Worm (Caenorhabditis elegans): ENCODE measurements around the gene srw-40.

- TF ChIP-seq elt-1 (tag; optimal IDR thresholded peaks at IDR 0.05) (no peak), ZK546.5 (tag; optimal IDR thresholded peaks at IDR 0.05) (no peak), R02D3.7 (tag; optimal IDR thresholded peaks at IDR 0.05) (no peak), hmg-11 (tag; optimal IDR thresholded peaks at IDR 0.05) (peak; percentile 85), pha-4 (tag; optimal IDR thresholded peaks at IDR 0.05) (peak; percentile 63), ceh-82 (tag; optimal IDR thresholded peaks at IDR 0.05) (no peak)
Observed at ce11 chrII:4322871-4323270, 7.0 kb upstream of the srw-40 start, which contains the start of gene H20J04.6.

Data from whole organism, L3 larva.